Fruit fly (Drosophila melanogaster) whole organism, embryonic: ENCODE data around the gene L2HGDH.

Experiments
- BtbVII ChIP-seq: fragments of 200-800 bp; sonication (Bioruptor generic); optimal IDR thresholded peaks from 3 replicates; lab custom pipeline; 2017; ENCODE audit warnings: missing biosample characterization, mild to moderate bottlenecking, missing genetic modification characterization
- Bteb2 ChIP-seq: fragments of 200-800 bp; sonication (Bioruptor generic); optimal IDR thresholded peaks from 2 replicates; lab custom pipeline; 2016; ENCODE audit warnings: missing biosample characterization, missing genetic modification characterization
- CG10543 ChIP-seq: fragments of 200-800 bp; sonication (Bioruptor generic); optimal IDR thresholded peaks from 3 replicates; lab custom pipeline; 2017; ENCODE audit warnings: missing biosample characterization, mild to moderate bottlenecking, missing genetic modification characterization, moderate library complexity
- CG12659 ChIP-seq: fragments of 200-800 bp; sonication (Bioruptor generic); optimal IDR thresholded peaks from 3 replicates; lab custom pipeline; 2017; ENCODE audit warnings: mild to moderate bottlenecking, missing biosample characterization, missing genetic modification reagents, missing genetic modification characterization
- CG14860 ChIP-seq: fragments of 200-800 bp; sonication (Bioruptor generic); IDR thresholded peaks from 3 replicates; pipeline ENCODE4 v1.3.6; 2022; ENCODE audit warnings: missing biosample characterization, missing genetic modification characterization; ENCODE audit not compliant: partially characterized antibody
- CG1529 ChIP-seq: fragments of 200-800 bp; sonication (Bioruptor generic); optimal IDR thresholded peaks from 3 replicates; lab custom pipeline; 2018; ENCODE audit warnings: missing biosample characterization, missing genetic modification characterization
- CG16813 ChIP-seq: fragments of 200-800 bp; sonication (Bioruptor generic); IDR thresholded peaks from 3 replicates; pipeline ENCODE4 v1.3.6; 2022; ENCODE audit warnings: missing biosample characterization, missing genetic modification characterization; ENCODE audit not compliant: partially characterized antibody
- CG17912 ChIP-seq: fragments of 200-800 bp; sonication (Bioruptor generic); optimal IDR thresholded peaks from 2 replicates; lab custom pipeline; 2018; ENCODE audit warnings: missing biosample characterization, mild to moderate bottlenecking, missing genetic modification characterization
- CG18599 ChIP-seq: fragments of 200-800 bp; sonication (Bioruptor generic); optimal IDR thresholded peaks from 3 replicates; lab custom pipeline; 2017; ENCODE audit warnings: missing biosample characterization, missing genetic modification characterization, mild to moderate bottlenecking, moderate library complexity, missing genetic modification reagents
- CG2116 ChIP-seq: fragments of 200-800 bp; sonication (Bioruptor generic); optimal IDR thresholded peaks from 3 replicates; lab custom pipeline; 2018; ENCODE audit warnings: missing biosample characterization, mild to moderate bottlenecking, missing genetic modification characterization
- CG31441 ChIP-seq: fragments of 200-800 bp; sonication (Bioruptor generic); IDR thresholded peaks from 2 replicates; pipeline ENCODE4 v1.3.6; 2022; ENCODE audit warnings: missing biosample characterization, missing genetic modification characterization
- CG32532 ChIP-seq: fragments of 200-800 bp; sonication (Bioruptor generic); IDR thresholded peaks from 2 replicates; pipeline ENCODE4 v1.3.6; 2022; ENCODE audit warnings: missing biosample characterization, missing genetic modification characterization
- CG34376 ChIP-seq: fragments of 200-800 bp; sonication (Bioruptor generic); optimal IDR thresholded peaks from 2 replicates; lab custom pipeline; 2018; ENCODE audit warnings: missing biosample characterization, mild to moderate bottlenecking, missing genetic modification characterization
- CG4360 ChIP-seq: fragments of 200-800 bp; sonication (Bioruptor generic); IDR thresholded peaks from 2 replicates; pipeline ENCODE4 v1.3.6; 2022; ENCODE audit warnings: missing biosample characterization, missing genetic modification characterization
- CG6854 ChIP-seq: fragments of 200-800 bp; sonication (Bioruptor generic); optimal IDR thresholded peaks from 3 replicates; lab custom pipeline; 2017; ENCODE audit warnings: missing biosample characterization, mild to moderate bottlenecking, missing genetic modification characterization
- CG8290 ChIP-seq, 3 experiments: fragments of 200-800 bp; sonication (Bioruptor generic); optimal IDR thresholded peaks; 2 replicates each; lab custom pipeline; 2016 to 2019; ENCODE audit warnings: missing biosample characterization in 3 of 3, missing genetic modification characterization in 3 of 3, mild to moderate bottlenecking in 2 of 3, moderate library complexity in 1 of 3
- D19A ChIP-seq: fragments of 200-800 bp; optimal IDR thresholded peaks from 3 replicates; lab custom pipeline; 2019; ENCODE audit warnings: missing biosample characterization, mild to moderate bottlenecking, missing genetic modification characterization, moderate library complexity
- Dfd ChIP-seq, 2 experiments: fragments of >200 bp; optimal IDR thresholded peaks; 2 replicates each; lab custom pipeline; 2017; ENCODE audit warnings: missing biosample characterization in 2 of 2, missing genetic modification characterization in 2 of 2
- Doc3 ChIP-seq: fragments of 200-800 bp; sonication (Bioruptor generic); IDR thresholded peaks from 3 replicates; pipeline ENCODE4 v1.3.6; 2022; ENCODE audit warnings: missing biosample characterization, missing genetic modification characterization; ENCODE audit not compliant: partially characterized antibody
- Fer3 ChIP-seq: fragments of 200-800 bp; sonication (Bioruptor generic); optimal IDR thresholded peaks from 2 replicates; lab custom pipeline; 2018; ENCODE audit warnings: missing biosample characterization, mild to moderate bottlenecking, missing genetic modification characterization, moderate library complexity
- GATAe ChIP-seq: fragments of 200-800 bp; sonication (Bioruptor generic); conservative IDR thresholded peaks from 2 replicates; pipeline ENCODE4 v1.3.6; 2022; ENCODE audit warnings: missing biosample characterization, missing genetic modification characterization
- HLH3B ChIP-seq: fragments of 200-800 bp; sonication (Bioruptor generic); IDR thresholded peaks from 2 replicates; pipeline ENCODE4 v1.3.6; 2022; ENCODE audit warnings: missing biosample characterization, missing genetic modification characterization
- Hey ChIP-seq: fragments of 200-800 bp; sonication (Bioruptor generic); optimal IDR thresholded peaks from 3 replicates; lab custom pipeline; 2018; ENCODE audit warnings: missing biosample characterization, mild to moderate bottlenecking, missing genetic modification characterization
- HmgD ChIP-seq: fragments of 200-800 bp; sonication (Bioruptor generic); optimal IDR thresholded peaks from 3 replicates; lab custom pipeline; 2016; ENCODE audit warnings: missing biosample characterization, missing genetic modification characterization
- HmgZ ChIP-seq: fragments of 200-800 bp; sonication (Bioruptor generic); optimal IDR thresholded peaks from 2 replicates; lab custom pipeline; 2018; ENCODE audit warnings: missing biosample characterization, mild to moderate bottlenecking, missing genetic modification characterization
- Hmr ChIP-seq: fragments of 200-800 bp; sonication (Bioruptor generic); optimal IDR thresholded peaks from 3 replicates; lab custom pipeline; 2017; ENCODE audit warnings: mild to moderate bottlenecking, missing biosample characterization, missing genetic modification reagents, missing genetic modification characterization
- Kr ChIP-seq: fragments of 200-800 bp; sonication (Bioruptor generic); optimal IDR thresholded peaks from 2 replicates; lab custom pipeline; 2017; ENCODE audit warnings: missing biosample characterization, mild to moderate bottlenecking, missing genetic modification characterization
- Nf-YB ChIP-seq: fragments of 200-800 bp; sonication (Bioruptor generic); optimal IDR thresholded peaks from 3 replicates; lab custom pipeline; 2019; ENCODE audit warnings: missing biosample characterization, mild to moderate bottlenecking, missing genetic modification characterization, moderate library complexity
- Pdp1 ChIP-seq, 2 experiments: fragments of 200-800 bp; sonication (Bioruptor generic); optimal IDR thresholded peaks; 3 replicates each; lab custom pipeline; 2016; ENCODE audit warnings: missing biosample characterization in 2 of 2, missing genetic modification characterization in 2 of 2, mild to moderate bottlenecking in 1 of 2, moderate library complexity in 1 of 2
- Scr ChIP-seq: fragments of 200-800 bp; sonication (Bioruptor generic); IDR thresholded peaks from 2 replicates; pipeline ENCODE4 v1.3.6; 2022; ENCODE audit warnings: missing biosample characterization, missing genetic modification characterization; ENCODE audit not compliant: partially characterized antibody
- Xbp1 ChIP-seq: fragments of 200-800 bp; sonication (Bioruptor generic); optimal IDR thresholded peaks from 3 replicates; lab custom pipeline; 2016; ENCODE audit warnings: missing biosample characterization, mild to moderate bottlenecking, missing genetic modification characterization
- ara ChIP-seq: fragments of 200-800 bp; sonication (Bioruptor generic); IDR thresholded peaks from 2 replicates; pipeline ENCODE4 v1.3.6; 2022; ENCODE audit warnings: missing biosample characterization, missing genetic modification characterization
- exex ChIP-seq: fragments of 200-800 bp; sonication (Bioruptor generic); optimal IDR thresholded peaks from 4 replicates; lab custom pipeline; 2018; ENCODE audit warnings: missing biosample characterization, mild to moderate bottlenecking, missing genetic modification characterization, moderate library complexity
- fd3F ChIP-seq: fragments of 200-800 bp; sonication (Bioruptor generic); optimal IDR thresholded peaks from 2 replicates; lab custom pipeline; 2018; ENCODE audit warnings: missing biosample characterization, mild to moderate bottlenecking, missing genetic modification characterization, moderate library complexity
- gcm ChIP-seq: fragments of 200-800 bp; sonication (Bioruptor generic); optimal IDR thresholded peaks from 2 replicates; lab custom pipeline; 2019; ENCODE audit warnings: missing biosample characterization, mild to moderate bottlenecking, missing genetic modification characterization, moderate library complexity
- grn ChIP-seq: fragments of 200-800 bp; sonication (Bioruptor generic); optimal IDR thresholded peaks from 3 replicates; lab custom pipeline; 2017; ENCODE audit warnings: missing biosample characterization, missing genetic modification characterization
- mirr ChIP-seq: fragments of 200-800 bp; sonication (Bioruptor generic); optimal IDR thresholded peaks from 3 replicates; lab custom pipeline; 2018; ENCODE audit warnings: missing biosample characterization, mild to moderate bottlenecking, missing genetic modification characterization
- pzg ChIP-seq: fragments of 200-800 bp; sonication (Bioruptor generic); optimal IDR thresholded peaks from 3 replicates; lab custom pipeline; 2018; ENCODE audit warnings: missing biosample characterization, mild to moderate bottlenecking, missing genetic modification characterization, moderate library complexity
- seq ChIP-seq: fragments of 200-800 bp; sonication (Bioruptor generic); IDR thresholded peaks from 2 replicates; pipeline ENCODE4 v1.3.6; 2022; ENCODE audit warnings: missing biosample characterization, missing genetic modification characterization
- sisA ChIP-seq: fragments of 200-800 bp; sonication (Bioruptor generic); IDR thresholded peaks from 2 replicates; pipeline ENCODE4 v1.3.6; 2022; ENCODE audit warnings: missing biosample characterization, missing genetic modification characterization
- sug ChIP-seq: fragments of 200-800 bp; optimal IDR thresholded peaks from 2 replicates; lab custom pipeline; 2019; ENCODE audit warnings: missing biosample characterization, mild to moderate bottlenecking, missing genetic modification characterization, moderate library complexity

Gene L2HGDH

dm6 chr2L:18968370-18969105 lies 5.7 kb downstream of the L2HGDH start, which contains the start of the genes Nak and Tango6 (continued):
- 0 out of 2 replicates have a peak, but pooled peaks have one; percentile 25 for TF ChIP-seq seq (GFP tag; lab: Robert Waterston, UW)
- TF ChIP-seq fd3F (GFP tag; lab: Kevin White, UChicago), result no peak
- TF ChIP-seq Nf-YB (GFP tag; lab: Kevin White, UChicago), result peak; percentile 16
- TF ChIP-seq Bteb2 (GFP tag; lab: Kevin White, UChicago), result peak; percentile 31
- peak; percentile 9 for TF ChIP-seq CG18599 (GFP tag; lab: Kevin White, UChicago)
- TF ChIP-seq Doc3 (GFP tag; lab: Robert Waterston, UW), result peak; percentile 96
- peak; percentile 68 for TF ChIP-seq CG12659
- TF ChIP-seq gcm, result peak; percentile 8
- TF ChIP-seq Scr (GFP tag; lab: Robert Waterston, UW), result peak; percentile 98
- TF ChIP-seq HmgD (GFP tag; lab: Kevin White, UChicago), result peak; percentile 67
- TF ChIP-seq CG16813, result peak; percentile 96
- TF ChIP-seq pzg, result peak; percentile 68
- TF ChIP-seq ara, result no peak
- no peak for TF ChIP-seq Dfd (GFP tag; optimal IDR thresholded peaks at IDR 0.05; lab: Kevin White, UChicago)
- TF ChIP-seq CG2116 (GFP tag; lab: Kevin White, UChicago), result peak; percentile 95
- peak; percentile 23 for TF ChIP-seq Xbp1 (GFP tag; lab: Kevin White, UChicago)
- no peak for TF ChIP-seq CG6854 (GFP tag; lab: Kevin White, UChicago)

DNA sequence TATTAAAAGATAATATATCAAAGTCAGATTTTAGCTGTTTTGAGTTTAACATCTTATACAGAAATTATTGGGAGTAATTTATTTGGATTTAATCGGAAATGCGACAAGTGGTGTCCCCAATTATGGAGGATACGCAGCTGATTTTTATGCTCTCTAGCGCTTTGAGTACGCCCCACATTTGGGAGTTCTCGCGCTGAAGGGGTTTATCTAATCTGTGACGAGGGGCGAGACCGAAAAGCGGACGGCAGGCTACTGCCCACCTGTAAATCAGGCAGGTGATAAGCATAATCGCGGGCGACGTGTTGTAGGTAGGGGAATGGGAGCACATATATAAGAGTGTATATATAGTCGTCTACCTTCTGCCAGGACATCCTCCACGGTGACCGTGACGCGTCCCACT lies 6.4 kb downstream of the L2HGDH start:
- TF ChIP-seq BtbVII (GFP tag; lab: Kevin White, UChicago) (peak; percentile 27), CG14860 (GFP tag; lab: Robert Waterston, UW) (no peak), CG31441 (GFP tag; lab: Robert Waterston, UW) (no peak), CG8290 (GFP tag; optimal IDR thresholded peaks at IDR 0.05; lab: Kevin White, UChicago) (no peak), CG8290 (tag; optimal IDR thresholded peaks at IDR 0.05; lab: Kevin White, UChicago) (peak in 1 of 2 experiments; percentile 28), HLH3B (GFP tag; lab: Robert Waterston, UW) (0 out of 2 replicates have a peak, but pooled peaks have one; percentile 21), grn (GFP tag; lab: Kevin White, UChicago) (peak; percentile 35), mirr (peak; percentile 12), CG1529 (GFP tag; lab: Kevin White, UChicago) (peak; percentile 69), CG34376 (GFP tag; lab: Kevin White, UChicago) (peak; percentile 8), CG32532 (GFP tag; lab: Robert Waterston, UW) (peak; percentile 14; the same call in 1 of the 2 replicates), D19A (tag; lab: Kevin White, UChicago) (peak; percentile 15), Hmr (GFP tag; lab: Kevin White, UChicago) (no peak), Kr (peak; percentile 46), HmgZ (tag; lab: Kevin White, UChicago) (peak; percentile 36), Hey (tag; lab: Kevin White, UChicago) (peak; percentile 87), CG10543 (GFP tag; lab: Kevin White, UChicago) (peak; percentile 33), Fer3 (tag; lab: Kevin White, UChicago) (no peak), exex (tag; lab: Kevin White, UChicago) (peak; percentile 68), CG18599 (GFP tag; lab: Kevin White, UChicago) (peak; percentile 8), CG4360 (GFP tag; lab: Robert Waterston, UW) (no peak), sisA (GFP tag; lab: Robert Waterston, UW) (no peak), CG17912 (no peak), sug (tag; lab: Kevin White, UChicago) (peak; percentile 37), Pdp1 (GFP tag; optimal IDR thresholded peaks at IDR 0.05; lab: Kevin White, UChicago) (peak in 1 of 2 experiments; percentile 11), GATAe (GFP tag; lab: Robert Waterston, UW) (peak; percentile 74)
